Worm (Caenorhabditis elegans) whole organism, L4 larva: Measurements from ENCODE around the gene brd-1.

Experiments used
- D1046.2 ChIP-seq: fragments of 200-800 bp; sonication (Bioruptor generic); IDR thresholded peaks from 2 replicates; pipeline ENCODE4 v1.3.6; 2022; ENCODE audit warnings: missing genetic modification characterization, missing compliant biosample characterization
- F26F4.8 ChIP-seq: fragments of 200-800 bp; sonication (Bioruptor generic); conservative IDR thresholded peaks from 2 replicates; pipeline ENCODE4 v1.3.6; 2022; ENCODE audit warnings: missing genetic modification characterization, missing compliant biosample characterization
- F37D6.2 ChIP-seq: sonication (generic microtip); optimal IDR thresholded peaks from 2 replicates; lab custom pipeline; 2016; ENCODE audit warnings: mild to moderate bottlenecking, missing genetic modification characterization, missing compliant biosample characterization
- F49E8.2 ChIP-seq: sonication (generic microtip); optimal IDR thresholded peaks from 2 replicates; lab custom pipeline; 2016; ENCODE audit warnings: missing compliant biosample characterization, mild to moderate bottlenecking, missing genetic modification characterization, borderline replicate concordance
- R02D3.7 ChIP-seq: fragments of 150-350 bp; sonication (generic microtip); optimal IDR thresholded peaks from 3 replicates; lab custom pipeline; 2014; ENCODE audit warnings: missing biosample characterization, missing genetic modification characterization
- T20F7.1 ChIP-seq: fragments of 200-800 bp; sonication (Bioruptor generic); optimal IDR thresholded peaks from 2 replicates; lab custom pipeline; 2018; ENCODE audit warnings: mild to moderate bottlenecking, missing genetic modification characterization, missing compliant biosample characterization
- T26A8.4 ChIP-seq: fragments of 200-800 bp; sonication (Bioruptor generic); IDR thresholded peaks from 2 replicates; pipeline ENCODE4 v1.3.6; 2022; ENCODE audit warnings: missing genetic modification characterization, missing compliant biosample characterization
- Y48G9A.11 ChIP-seq: fragments of 200-800 bp; sonication (Bioruptor generic); IDR thresholded peaks from 2 replicates; pipeline ENCODE4 v1.3.6; 2022; ENCODE audit warnings: missing genetic modification reagents, missing genetic modification characterization, missing compliant biosample characterization
- Y5F2A.4 ChIP-seq: fragments of 200-800 bp; sonication (Bioruptor generic); optimal IDR thresholded peaks from 2 replicates; lab custom pipeline; 2018; ENCODE audit warnings: mild to moderate bottlenecking, missing genetic modification characterization, missing compliant biosample characterization
- aha-1 ChIP-seq: fragments of 150-350 bp; peaks from one replicate; lab custom pipeline; 2014; ENCODE audit warnings: missing biosample characterization, missing genetic modification characterization
- ama-1 ChIP-seq: fragments of 150-350 bp; optimal IDR thresholded peaks from 2 replicates; lab custom pipeline; 2014; ENCODE audit warnings: inconsistent platforms, mixed read lengths
- arid-1 ChIP-seq: fragments of 200-800 bp; sonication (Bioruptor generic); conservative IDR thresholded peaks from 2 replicates; pipeline ENCODE4 v1.3.6; 2022; ENCODE audit warnings: missing genetic modification reagents, missing genetic modification characterization, missing compliant biosample characterization
- ceh-20 ChIP-seq: fragments of 200-800 bp; sonication (Bioruptor generic); IDR thresholded peaks from 2 replicates; pipeline ENCODE4 v1.3.6; 2022; ENCODE audit warnings: missing genetic modification reagents, missing genetic modification characterization, missing compliant biosample characterization
- ceh-32 ChIP-seq: sonication (generic microtip); optimal IDR thresholded peaks from 2 replicates; lab custom pipeline; 2016; ENCODE audit warnings: mild to moderate bottlenecking, missing genetic modification characterization, missing compliant biosample characterization; ENCODE audit not compliant: poor library complexity
- ces-1 ChIP-seq: fragments of 150-350 bp; sonication (generic microtip); optimal IDR thresholded peaks from 4 replicates; lab custom pipeline; 2014; ENCODE audit warnings: missing biosample characterization, missing genetic modification reagents, missing genetic modification characterization
- cey-2 ChIP-seq: sonication (generic microtip); optimal IDR thresholded peaks from 3 replicates; lab custom pipeline; 2017; ENCODE audit warnings: missing genetic modification characterization, mild to moderate bottlenecking, missing compliant biosample characterization, antibody characterized with exemption, borderline replicate concordance; ENCODE audit not compliant: insufficient read depth
- ctbp-1 ChIP-seq: fragments of 200-800 bp; sonication (Bioruptor generic); IDR thresholded peaks from 2 replicates; pipeline ENCODE4 v1.3.6; 2022; ENCODE audit warnings: missing genetic modification reagents, missing genetic modification characterization, missing compliant biosample characterization
- daf-8 ChIP-seq: fragments of 200-800 bp; sonication (Bioruptor generic); IDR thresholded peaks from 2 replicates; pipeline ENCODE4 v1.3.6; 2022; ENCODE audit warnings: missing genetic modification characterization, missing compliant biosample characterization
- dmd-9 ChIP-seq: fragments of 200-800 bp; sonication (Bioruptor generic); IDR thresholded peaks from 2 replicates; pipeline ENCODE4 v1.3.6; 2022; ENCODE audit warnings: missing genetic modification reagents, missing genetic modification characterization, missing compliant biosample characterization
- duxl-1 ChIP-seq: sonication (generic microtip); optimal IDR thresholded peaks from 2 replicates; lab custom pipeline; 2016; ENCODE audit warnings: mild to moderate bottlenecking, missing genetic modification characterization, moderate library complexity, missing compliant biosample characterization; ENCODE audit not compliant: poor library complexity
- fos-1 ChIP-seq: fragments of 150-350 bp; optimal IDR thresholded peaks from 2 replicates; lab custom pipeline; 2014; ENCODE audit warnings: missing biosample characterization, missing genetic modification characterization
- lin-1 ChIP-seq: fragments of 200-800 bp; sonication (Bioruptor generic); IDR thresholded peaks from 2 replicates; pipeline ENCODE4 v1.3.6; 2022; ENCODE audit warnings: missing genetic modification reagents, missing genetic modification characterization, missing compliant biosample characterization
- lin-15B ChIP-seq: fragments of 150-350 bp; sonication (generic microtip); optimal IDR thresholded peaks from 3 replicates; lab custom pipeline; 2014; ENCODE audit warnings: missing biosample characterization, missing genetic modification characterization
- lin-38 ChIP-seq: fragments of 200-800 bp; sonication (Bioruptor generic); IDR thresholded peaks from 2 replicates; pipeline ENCODE4 v1.3.6; 2022; ENCODE audit warnings: missing genetic modification reagents, missing genetic modification characterization, missing compliant biosample characterization
- lir-3 ChIP-seq: sonication (generic microtip); optimal IDR thresholded peaks from 2 replicates; lab custom pipeline; 2016; ENCODE audit warnings: mild to moderate bottlenecking, missing genetic modification characterization, missing compliant biosample characterization
- lsy-2 ChIP-seq, 2 experiments: fragments of 150-350 bp in 1 of 2; sonication (generic microtip) in 1 of 2; optimal IDR thresholded peaks; 2 replicates each; lab custom pipeline; 2014 to 2017; ENCODE audit warnings: missing biosample characterization in 2 of 2, missing genetic modification characterization in 2 of 2
- madf-5 ChIP-seq, 2 experiments: fragments of 200-800 bp; sonication (Bioruptor generic); IDR thresholded peaks; 2 replicates each; pipeline ENCODE4 v1.3.6; 2022; ENCODE audit warnings: missing compliant biosample characterization in 2 of 2, missing genetic modification characterization in 2 of 2
- madf-9 ChIP-seq: fragments of 200-800 bp; sonication (Bioruptor generic); conservative IDR thresholded peaks from 2 replicates; pipeline ENCODE4 v1.3.6; 2022; ENCODE audit warnings: missing genetic modification reagents, missing genetic modification characterization, missing compliant biosample characterization
- mdl-1 ChIP-seq, 2 experiments: fragments of 150-350 bp in 1 of 2; sonication (generic microtip) in 1 of 2; optimal IDR thresholded peaks; 2 replicates each; lab custom pipeline; 2014 to 2017; ENCODE audit warnings: missing biosample characterization in 2 of 2, missing genetic modification characterization in 2 of 2
- mep-1 ChIP-seq: fragments of 150-350 bp; sonication (generic microtip); optimal IDR thresholded peaks from 3 replicates; lab custom pipeline; 2014; ENCODE audit warnings: missing biosample characterization, missing genetic modification characterization
- mxl-2 ChIP-seq: fragments of 200-800 bp; sonication (Bioruptor generic); conservative IDR thresholded peaks from 2 replicates; pipeline ENCODE4 v1.3.6; 2022; ENCODE audit warnings: missing genetic modification reagents, missing genetic modification characterization, missing compliant biosample characterization
- mxl-3 ChIP-seq: fragments of 200-800 bp; sonication (Bioruptor generic); optimal IDR thresholded peaks from 2 replicates; lab custom pipeline; 2018; ENCODE audit warnings: mild to moderate bottlenecking, missing genetic modification characterization, missing compliant biosample characterization
- nhr-102 ChIP-seq: sonication (generic microtip); optimal IDR thresholded peaks from 2 replicates; lab custom pipeline; 2016; ENCODE audit warnings: mild to moderate bottlenecking, missing genetic modification characterization, moderate library complexity, missing compliant biosample characterization
- nhr-25 ChIP-seq: sonication (generic microtip); optimal IDR thresholded peaks from 2 replicates; lab custom pipeline; 2017; ENCODE audit warnings: missing genetic modification characterization, mild to moderate bottlenecking, missing compliant biosample characterization, antibody characterized with exemption, moderate library complexity, borderline replicate concordance; ENCODE audit not compliant: insufficient read depth
- nhr-48 ChIP-seq: sonication (generic microtip); optimal IDR thresholded peaks from 2 replicates; lab custom pipeline; 2016; ENCODE audit warnings: mild to moderate bottlenecking, missing genetic modification characterization, missing compliant biosample characterization
- nhr-6 ChIP-seq: fragments of 150-350 bp; optimal IDR thresholded peaks from 2 replicates; lab custom pipeline; 2014; ENCODE audit warnings: missing biosample characterization, missing genetic modification characterization
- rbr-2 ChIP-seq: sonication (generic microtip); optimal IDR thresholded peaks from 2 replicates; lab custom pipeline; 2016; ENCODE audit warnings: missing genotype, missing genetic modification characterization, missing compliant biosample characterization
- saeg-2 ChIP-seq: fragments of 200-800 bp; sonication (Bioruptor generic); IDR thresholded peaks from 2 replicates; pipeline ENCODE4 v1.3.6; 2022; ENCODE audit warnings: missing genetic modification reagents, missing genetic modification characterization, missing compliant biosample characterization
- snpc-1.2 ChIP-seq: fragments of 200-800 bp; sonication (Bioruptor generic); IDR thresholded peaks from 2 replicates; pipeline ENCODE4 v1.3.6; 2022; ENCODE audit warnings: missing genetic modification reagents, missing genetic modification characterization, missing compliant biosample characterization
- snpc-4 ChIP-seq: fragments of 150-350 bp; optimal IDR thresholded peaks from 2 replicates; lab custom pipeline; 2014; ENCODE audit warnings: missing biosample characterization, missing genetic modification characterization
- spr-3 ChIP-seq: fragments of 200-800 bp; sonication (Bioruptor generic); optimal IDR thresholded peaks from 2 replicates; lab custom pipeline; 2018; ENCODE audit warnings: mild to moderate bottlenecking, missing genetic modification characterization, missing compliant biosample characterization
- tag-97 ChIP-seq: fragments of 200-800 bp; sonication (Bioruptor generic); IDR thresholded peaks from 2 replicates; pipeline ENCODE4 v1.3.6; 2022; ENCODE audit warnings: missing genetic modification characterization, missing compliant biosample characterization
- tra-1 ChIP-seq: fragments of 200-800 bp; sonication (Bioruptor generic); IDR thresholded peaks from 2 replicates; pipeline ENCODE4 v1.3.6; 2022; ENCODE audit warnings: missing genetic modification reagents, missing genetic modification characterization, missing compliant biosample characterization
- unc-130 ChIP-seq: sonication (generic microtip); optimal IDR thresholded peaks from 2 replicates; lab custom pipeline; 2016; ENCODE audit warnings: missing genetic modification reagents, missing genetic modification characterization, missing compliant biosample characterization
- zag-1 ChIP-seq: fragments of 150-350 bp; optimal IDR thresholded peaks from 2 replicates; lab custom pipeline; 2014; ENCODE audit warnings: missing biosample characterization, missing genetic modification characterization
- zfp-2 ChIP-seq: sonication (generic microtip); optimal IDR thresholded peaks from 2 replicates; lab custom pipeline; 2016; ENCODE audit warnings: mild to moderate bottlenecking, missing genetic modification characterization, missing compliant biosample characterization
- ztf-11 ChIP-seq: fragments of 150-350 bp; optimal IDR thresholded peaks from 2 replicates; lab custom pipeline; 2014; ENCODE audit warnings: missing biosample characterization, missing genetic modification characterization
- ztf-7 ChIP-seq: fragments of 150-350 bp; optimal IDR thresholded peaks from 2 replicates; lab custom pipeline; 2014; ENCODE audit warnings: missing biosample characterization, missing genetic modification characterization

The brd-1 gene

DNA sequence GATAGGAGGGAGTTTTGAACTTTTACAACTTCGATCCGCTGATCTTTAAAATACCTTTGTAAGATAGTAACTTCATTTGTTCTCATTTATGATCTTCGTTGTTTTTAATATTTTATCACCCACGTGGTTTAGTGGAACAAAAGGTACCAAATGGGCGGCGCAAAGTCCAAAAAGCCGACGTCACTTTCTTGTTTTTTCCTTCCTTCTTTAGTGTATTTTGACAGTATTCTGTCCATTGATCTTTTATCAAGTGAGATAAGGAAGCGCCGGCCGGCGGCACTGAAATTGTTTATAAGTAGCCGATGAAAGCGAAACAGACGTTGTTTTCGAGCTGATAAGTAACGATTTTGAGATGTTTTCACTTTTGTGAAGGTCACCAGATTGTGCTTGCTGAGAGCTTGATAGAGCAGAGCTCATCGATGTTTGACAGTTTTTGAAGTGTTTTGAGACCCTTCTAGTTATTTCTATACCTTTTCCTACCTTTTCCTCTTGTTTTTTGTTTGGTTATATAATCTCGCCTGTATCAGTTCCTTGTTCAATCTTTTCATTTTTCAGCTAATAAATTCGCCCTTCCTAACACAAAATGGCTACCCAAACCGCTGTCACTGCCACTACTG lies 16.7 kb downstream of the brd-1 start, which contains the start of gene K04C2.3 (continued):
- no peak for TF ChIP-seq madf-9 (GFP tag; lab: Robert Waterston, UW)
- no peak for TF ChIP-seq duxl-1 (tag; lab: Kevin White, UChicago)
- no peak for TF ChIP-seq ztf-11

DNA sequence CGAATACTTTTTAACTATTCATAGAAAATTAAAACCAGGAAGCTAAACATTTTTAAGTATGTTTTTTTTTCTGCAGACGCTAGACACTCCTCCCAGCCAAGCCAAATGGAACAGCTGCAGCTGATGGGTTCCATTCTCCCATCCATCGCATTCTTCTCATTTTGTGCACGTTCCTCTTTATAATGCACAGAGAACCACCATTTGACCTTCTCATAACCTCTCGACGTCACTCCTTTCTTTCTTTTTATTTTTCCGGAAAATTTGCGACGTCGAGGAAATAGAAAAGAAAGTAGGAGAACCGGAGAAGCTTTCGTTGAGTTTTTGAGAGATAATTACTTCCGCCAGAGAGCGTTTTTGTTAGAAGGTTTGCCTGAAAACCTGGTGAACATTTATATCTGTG lies 17.6 kb downstream of the brd-1 start:
- TF ChIP-seq rbr-2 (tag; lab: Kevin White, UChicago) = no peak
- TF ChIP-seq zfp-2 (tag; lab: Kevin White, UChicago) = no peak
- TF ChIP-seq lin-15B (tag; lab: Kevin White, UChicago) = no peak
- peak; percentile 92 for TF ChIP-seq aha-1 (tag; lab: Kevin White, UChicago)
- TF ChIP-seq spr-3 (GFP tag; lab: Kevin White, UChicago) = no peak
- no peak for TF ChIP-seq F49E8.2 (tag; lab: Kevin White, UChicago)
- no peak for TF ChIP-seq nhr-25 (tag; lab: Kevin White, UChicago)
- no peak for TF ChIP-seq lin-38
- TF ChIP-seq snpc-1.2 (GFP tag; lab: Robert Waterston, UW) = no peak
- no peak for TF ChIP-seq Y5F2A.4 (GFP tag; lab: Kevin White, UChicago)
- no peak for TF ChIP-seq cey-2 (tag; lab: Kevin White, UChicago)
- TF ChIP-seq ces-1 (GFP tag; lab: Kevin White, UChicago) = no peak
- TF ChIP-seq arid-1 (GFP tag; lab: Robert Waterston, UW) = no peak
- TF ChIP-seq ceh-20 (GFP tag; lab: Robert Waterston, UW) = no peak
- no peak for TF ChIP-seq nhr-102 (tag; lab: Kevin White, UChicago)
- TF ChIP-seq snpc-4 (tag; lab: Kevin White, UChicago) = no peak
- TF ChIP-seq saeg-2 = no peak
- no peak for TF ChIP-seq mxl-3
- TF ChIP-seq ztf-7 = no peak
- no peak for TF ChIP-seq lin-1
- TF ChIP-seq daf-8 = no peak
- TF ChIP-seq lir-3 (tag; lab: Kevin White, UChicago) = no peak
- no peak for TF ChIP-seq R02D3.7 (tag; lab: Kevin White, UChicago)
- TF ChIP-seq tra-1 (GFP tag; lab: Robert Waterston, UW) = no peak
- no peak for TF ChIP-seq tag-97 (GFP tag; lab: Robert Waterston, UW)
- TF ChIP-seq T26A8.4 (GFP tag; lab: Robert Waterston, UW) = 0 out of 2 replicates have a peak, but pooled peaks have one; percentile 49
- no peak for TF ChIP-seq fos-1 (tag; lab: Kevin White, UChicago)
- peak in 1 of 2 experiments; percentile 31 for TF ChIP-seq lsy-2 (tag; optimal IDR thresholded peaks at IDR 0.05; lab: Kevin White, UChicago)
- TF ChIP-seq mxl-2 (GFP tag; lab: Robert Waterston, UW) = no peak
- TF ChIP-seq nhr-48 (tag; lab: Kevin White, UChicago) = no peak
- TF ChIP-seq mdl-1 (tag; optimal IDR thresholded peaks at IDR 0.05; lab: Kevin White, UChicago) = no peak
- TF ChIP-seq mep-1 (tag; lab: Kevin White, UChicago) = peak; percentile 36
- no peak for TF ChIP-seq ceh-32 (tag; lab: Kevin White, UChicago)
- TF ChIP-seq Y48G9A.11 (GFP tag; lab: Robert Waterston, UW) = no peak
- TF ChIP-seq D1046.2 (GFP tag; lab: Robert Waterston, UW) = no peak
- TF ChIP-seq zag-1 (tag; lab: Kevin White, UChicago) = no peak
- TF ChIP-seq T20F7.1 (GFP tag; lab: Kevin White, UChicago) = no peak
- TF ChIP-seq madf-9 (GFP tag; lab: Robert Waterston, UW) = no peak
- TF ChIP-seq ama-1 = no peak
- TF ChIP-seq F37D6.2 (tag; lab: Kevin White, UChicago) = no peak
- no peak for TF ChIP-seq F26F4.8
- TF ChIP-seq madf-5 (GFP tag; IDR thresholded peaks at IDR 0.05; lab: Robert Waterston, UW) = no peak
- TF ChIP-seq ctbp-1 (GFP tag; lab: Robert Waterston, UW) = peak; percentile 16; the same call in 1 of the 2 replicates
- no peak for TF ChIP-seq nhr-6
- TF ChIP-seq unc-130 (GFP tag; lab: Kevin White, UChicago) = no peak
- no peak for TF ChIP-seq duxl-1 (tag; lab: Kevin White, UChicago)
- no peak for TF ChIP-seq dmd-9 (GFP tag; lab: Robert Waterston, UW)
